Worm (Caenorhabditis elegans) whole organism, late embryonic: ENCODE measurements around the gene col-120.

Experiments
- F13H6.1 ChIP-seq: sonication (generic microtip); optimal IDR thresholded peaks from 2 replicates; lab custom pipeline; 2016; ENCODE audit warnings: missing genetic modification characterization, missing compliant biosample characterization
- ets-4 ChIP-seq: sonication (generic microtip); optimal IDR thresholded peaks from 2 replicates; lab custom pipeline; 2016; ENCODE audit warnings: missing genetic modification characterization, missing compliant biosample characterization
- unc-55 ChIP-seq: sonication (generic microtip); optimal IDR thresholded peaks from 2 replicates; lab custom pipeline; 2017; ENCODE audit warnings: missing biosample characterization, missing genetic modification reagents, missing genetic modification characterization

DNA sequence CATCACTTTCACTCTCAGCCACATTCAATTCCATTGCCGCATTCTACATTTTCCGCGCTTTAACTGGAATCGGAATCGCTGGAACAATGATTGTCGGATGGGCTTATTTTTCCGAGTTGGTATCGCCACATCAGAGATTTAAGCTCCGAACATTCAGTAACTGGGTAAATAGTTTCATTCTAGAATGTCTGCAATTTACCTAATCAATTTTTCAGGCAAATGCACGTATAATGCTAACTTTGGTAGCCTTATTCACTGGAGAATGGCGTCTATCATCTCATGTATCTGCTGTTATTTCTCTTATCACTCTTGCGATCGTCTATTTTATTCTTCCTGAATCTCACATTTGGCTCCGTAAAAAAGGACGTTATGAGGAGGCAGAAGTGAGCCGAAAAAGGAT, 43.2 kb downstream of the col-120 start:
- TF ChIP-seq ets-4 (tag; lab: Kevin White, UChicago) (no peak), unc-55 (GFP tag; lab: Kevin White, UChicago) (no peak), F13H6.1 (no peak)
